Fruit fly (Drosophila melanogaster) whole organism, embryonic: ENCODE measurements around the gene CG13250.

Experiments used
- Bdp1 ChIP-seq: fragments of 200-800 bp; sonication (Bioruptor generic); optimal IDR thresholded peaks from 3 replicates; lab custom pipeline; 2016; ENCODE audit warnings: missing biosample characterization, missing genetic modification characterization
- CG1233 ChIP-seq: fragments of 200-800 bp; sonication (Bioruptor generic); optimal IDR thresholded peaks from 4 replicates; lab custom pipeline; 2018; ENCODE audit warnings: missing biosample characterization, mild to moderate bottlenecking, missing genetic modification characterization
- CG13424 ChIP-seq: fragments of 200-800 bp; sonication (Bioruptor generic); optimal IDR thresholded peaks from 2 replicates; lab custom pipeline; 2019; ENCODE audit warnings: missing biosample characterization, mild to moderate bottlenecking, missing genetic modification characterization, moderate library complexity
- CG14667 ChIP-seq: fragments of 200-800 bp; sonication (Bioruptor generic); IDR thresholded peaks from 2 replicates; pipeline ENCODE4 v1.3.6; 2022; ENCODE audit warnings: missing biosample characterization, missing genetic modification characterization
- CG15269 ChIP-seq: fragments of 200-800 bp; sonication (Bioruptor generic); optimal IDR thresholded peaks from 2 replicates; lab custom pipeline; 2018; ENCODE audit warnings: missing biosample characterization, mild to moderate bottlenecking, missing genetic modification characterization, moderate library complexity
- CG15696 ChIP-seq: fragments of 200-800 bp; sonication (Bioruptor generic); optimal IDR thresholded peaks from 2 replicates; lab custom pipeline; 2019; ENCODE audit warnings: missing biosample characterization, mild to moderate bottlenecking, missing genetic modification characterization, moderate library complexity
- CG1602 ChIP-seq: fragments of 200-800 bp; sonication (Bioruptor generic); optimal IDR thresholded peaks from 3 replicates; lab custom pipeline; 2016; ENCODE audit warnings: missing biosample characterization, missing genetic modification characterization
- CG16863 ChIP-seq: fragments of 200-800 bp; sonication (Bioruptor generic); optimal IDR thresholded peaks from 3 replicates; lab custom pipeline; 2016; ENCODE audit warnings: missing biosample characterization, missing genetic modification characterization
- CG17385 ChIP-seq: fragments of 200-800 bp; sonication (Bioruptor generic); optimal IDR thresholded peaks from 3 replicates; lab custom pipeline; 2018; ENCODE audit warnings: missing biosample characterization, mild to moderate bottlenecking, missing genetic modification characterization
- CG18599 ChIP-seq: fragments of 200-800 bp; sonication (Bioruptor generic); optimal IDR thresholded peaks from 3 replicates; lab custom pipeline; 2017; ENCODE audit warnings: missing biosample characterization, missing genetic modification characterization, mild to moderate bottlenecking, moderate library complexity, missing genetic modification reagents
- CG2199 ChIP-seq: fragments of 200-800 bp; sonication (Bioruptor generic); IDR thresholded peaks from 3 replicates; pipeline ENCODE4 v1.3.6; 2022; ENCODE audit warnings: missing biosample characterization, missing genetic modification characterization
- CG32532 ChIP-seq: fragments of 200-800 bp; sonication (Bioruptor generic); IDR thresholded peaks from 2 replicates; pipeline ENCODE4 v1.3.6; 2022; ENCODE audit warnings: missing biosample characterization, missing genetic modification characterization
- CG4282 ChIP-seq: fragments of 200-800 bp; sonication (Bioruptor generic); optimal IDR thresholded peaks from 2 replicates; lab custom pipeline; 2016; ENCODE audit warnings: missing biosample characterization, missing genetic modification characterization
- CG9609 ChIP-seq: fragments of 200-800 bp; sonication (Bioruptor generic); optimal IDR thresholded peaks from 3 replicates; lab custom pipeline; 2016; ENCODE audit warnings: missing biosample characterization, missing genetic modification characterization
- D19B ChIP-seq: fragments of 200-800 bp; sonication (Bioruptor generic); optimal IDR thresholded peaks from 2 replicates; lab custom pipeline; 2017; ENCODE audit warnings: missing biosample characterization, mild to moderate bottlenecking, missing genetic modification characterization
- HLHmδ ChIP-seq: fragments of 200-800 bp; sonication (Bioruptor generic); optimal IDR thresholded peaks from 2 replicates; lab custom pipeline; 2018; ENCODE audit warnings: missing biosample characterization, mild to moderate bottlenecking, missing genetic modification characterization, moderate library complexity
- Hmr ChIP-seq: fragments of 200-800 bp; sonication (Bioruptor generic); optimal IDR thresholded peaks from 3 replicates; lab custom pipeline; 2017; ENCODE audit warnings: mild to moderate bottlenecking, missing biosample characterization, missing genetic modification reagents, missing genetic modification characterization
- Kr ChIP-seq: fragments of 200-800 bp; sonication (Bioruptor generic); optimal IDR thresholded peaks from 2 replicates; lab custom pipeline; 2017; ENCODE audit warnings: missing biosample characterization, mild to moderate bottlenecking, missing genetic modification characterization
- NK7.1 ChIP-seq: fragments of 200-800 bp; sonication (Bioruptor generic); optimal IDR thresholded peaks from 3 replicates; lab custom pipeline; 2016; ENCODE audit warnings: missing biosample characterization, missing genetic modification characterization
- Nf-YC ChIP-seq: fragments of 200-800 bp; optimal IDR thresholded peaks from 3 replicates; lab custom pipeline; 2019; ENCODE audit warnings: missing biosample characterization, mild to moderate bottlenecking, missing genetic modification characterization, moderate library complexity
- Poxn ChIP-seq: fragments of 200-800 bp; sonication (Bioruptor generic); IDR thresholded peaks from 2 replicates; pipeline ENCODE4 v1.3.6; 2022; ENCODE audit warnings: missing biosample characterization, missing genetic modification characterization
- Ravus ChIP-seq: fragments of 200-800 bp; sonication (Bioruptor generic); IDR thresholded peaks from 2 replicates; pipeline ENCODE4 v1.3.6; 2022; ENCODE audit warnings: missing biosample characterization, missing genetic modification characterization
- Rfx ChIP-seq: fragments of 200-800 bp; sonication (Bioruptor generic); IDR thresholded peaks from 2 replicates; pipeline ENCODE4 v1.3.6; 2022; ENCODE audit warnings: missing biosample characterization, missing genetic modification characterization
- Side ChIP-seq: fragments of 200-800 bp; sonication (Bioruptor generic); optimal IDR thresholded peaks from 2 replicates; lab custom pipeline; 2016; ENCODE audit warnings: missing biosample characterization, missing genetic modification characterization
- Xrp1 ChIP-seq: fragments of 200-800 bp; sonication (Bioruptor generic); IDR thresholded peaks from 2 replicates; pipeline ENCODE4 v1.3.6; 2022; ENCODE audit warnings: missing biosample characterization, missing genetic modification characterization
- ap ChIP-seq: fragments of 200-800 bp; sonication (Bioruptor generic); IDR thresholded peaks from 2 replicates; pipeline ENCODE4 v1.3.6; 2022; ENCODE audit warnings: missing biosample characterization, missing genetic modification characterization
- br ChIP-seq: fragments of >200 bp; optimal IDR thresholded peaks from 2 replicates; lab custom pipeline; 2017
- chm ChIP-seq: fragments of 200-800 bp; sonication (Bioruptor generic); IDR thresholded peaks from 2 replicates; pipeline ENCODE4 v1.3.6; 2022; ENCODE audit warnings: missing biosample characterization, missing genetic modification characterization
- corto ChIP-seq: fragments of 200-800 bp; sonication (Bioruptor generic); optimal IDR thresholded peaks from 2 replicates; lab custom pipeline; 2016; ENCODE audit warnings: missing biosample characterization, mild to moderate bottlenecking, missing genetic modification characterization, moderate library complexity
- ems ChIP-seq: fragments of 200-800 bp; sonication (Bioruptor generic); optimal IDR thresholded peaks from 3 replicates; lab custom pipeline; 2016; ENCODE audit warnings: missing biosample characterization, missing genetic modification characterization
- ewg ChIP-seq: fragments of 200-800 bp; sonication (Bioruptor generic); optimal IDR thresholded peaks from 3 replicates; lab custom pipeline; 2017; ENCODE audit warnings: mild to moderate bottlenecking, missing biosample characterization, missing genetic modification reagents, missing genetic modification characterization
- fd102C ChIP-seq: fragments of 200-800 bp; sonication (Bioruptor generic); optimal IDR thresholded peaks from 2 replicates; lab custom pipeline; 2018; ENCODE audit warnings: missing biosample characterization, mild to moderate bottlenecking, missing genetic modification characterization, moderate library complexity
- gcm ChIP-seq: fragments of 200-800 bp; sonication (Bioruptor generic); optimal IDR thresholded peaks from 2 replicates; lab custom pipeline; 2019; ENCODE audit warnings: missing biosample characterization, mild to moderate bottlenecking, missing genetic modification characterization, moderate library complexity
- hkb ChIP-seq, 2 experiments: fragments of 200-800 bp in 1 of 2; fragments of >200 bp in 1 of 2; sonication (Bioruptor generic) in 1 of 2; IDR thresholded peaks in 1 of 2; optimal IDR thresholded peaks in 1 of 2; 2 replicates each; pipeline versions ENCODE4 v1.3.6 to Lab custom; 2017 to 2022; ENCODE audit warnings: missing biosample characterization in 1 of 2, missing genetic modification characterization in 1 of 2
- lab ChIP-seq: fragments of 200-800 bp; sonication (Bioruptor generic); optimal IDR thresholded peaks from 3 replicates; lab custom pipeline; 2017; ENCODE audit warnings: missing biosample characterization, missing genetic modification characterization, mild to moderate bottlenecking, moderate library complexity, missing genetic modification reagents
- lola ChIP-seq, 3 experiments: fragments of >200 bp in 2 of 3; fragments of 200-800 bp in 1 of 3; sonication (Bioruptor generic) in 1 of 3; optimal IDR thresholded peaks; 2 replicates each; lab custom pipeline; 2017 to 2019; ENCODE audit warnings: missing biosample characterization in 3 of 3, missing genetic modification characterization in 3 of 3, mild to moderate bottlenecking in 1 of 3, moderate library complexity in 1 of 3
- lov ChIP-seq, 2 experiments: fragments of 200-800 bp in 1 of 2; fragments of >200 bp in 1 of 2; sonication (Bioruptor generic) in 1 of 2; IDR thresholded peaks in 1 of 2; optimal IDR thresholded peaks in 1 of 2; 2 replicates in 1 of 2; 3 replicates in 1 of 2; pipeline versions ENCODE4 v1.3.6 to Lab custom; 2017 to 2022; ENCODE audit warnings: missing biosample characterization in 1 of 2, missing genetic modification characterization in 1 of 2
- nerfin-1 ChIP-seq: fragments of 200-800 bp; sonication (Bioruptor generic); optimal IDR thresholded peaks from 3 replicates; lab custom pipeline; 2019; ENCODE audit warnings: missing biosample characterization, mild to moderate bottlenecking, missing genetic modification characterization, moderate library complexity
- nerfin-2 ChIP-seq: fragments of 200-800 bp; sonication (Bioruptor generic); IDR thresholded peaks from 2 replicates; pipeline ENCODE4 v1.3.6; 2022; ENCODE audit warnings: missing biosample characterization, missing genetic modification characterization; ENCODE audit not compliant: partially characterized antibody
- pan ChIP-seq, 4 experiments: fragments of >200 bp in 3 of 4; fragments of 200-800 bp in 1 of 4; sonication (Bioruptor generic) in 1 of 4; optimal IDR thresholded peaks in 3 of 4; IDR thresholded peaks in 1 of 4; 2 replicates each; pipeline versions ENCODE4 v1.3.6 to Lab custom; 2017 to 2022; ENCODE audit warnings: missing biosample characterization in 2 of 4, missing genetic modification characterization in 2 of 4, mixed read lengths in 1 of 4
- pb ChIP-seq: fragments of 200-800 bp; sonication (Bioruptor generic); optimal IDR thresholded peaks from 3 replicates; lab custom pipeline; 2016; ENCODE audit warnings: missing biosample characterization, missing genetic modification characterization
- pho ChIP-seq: fragments of 200-800 bp; sonication (Bioruptor generic); optimal IDR thresholded peaks from 2 replicates; lab custom pipeline; 2016; ENCODE audit warnings: missing biosample characterization, missing genetic modification characterization
- psq ChIP-seq: fragments of 200-800 bp; sonication (Bioruptor generic); optimal IDR thresholded peaks from 2 replicates; lab custom pipeline; 2017; ENCODE audit warnings: missing biosample characterization, missing genetic modification characterization
- ro ChIP-seq: fragments of 200-800 bp; sonication (Bioruptor generic); IDR thresholded peaks from 2 replicates; pipeline ENCODE4 v1.3.6; 2022; ENCODE audit warnings: missing biosample characterization, missing genetic modification characterization
- schlank ChIP-seq: fragments of 200-800 bp; sonication (Bioruptor generic); optimal IDR thresholded peaks from 2 replicates; lab custom pipeline; 2018; ENCODE audit warnings: missing biosample characterization, mild to moderate bottlenecking, missing genetic modification characterization
- sna ChIP-seq: fragments of 200-800 bp; sonication (Bioruptor generic); IDR thresholded peaks from 2 replicates; pipeline ENCODE4 v1.3.6; 2022; ENCODE audit warnings: missing biosample characterization, missing genetic modification characterization; ENCODE audit not compliant: partially characterized antibody
- vnd ChIP-seq: fragments of 200-800 bp; sonication (Bioruptor generic); IDR thresholded peaks from 3 replicates; pipeline ENCODE4 v1.3.6; 2022; ENCODE audit warnings: missing biosample characterization, missing genetic modification characterization; ENCODE audit not compliant: partially characterized antibody

Gene CG13250

dm6 chr3L:20497124-20497996 is 36.1 kb upstream of the CG13250 start, which contains the start of gene CG32425 (continued):
- no peak for TF ChIP-seq pho (GFP tag; lab: Kevin White, UChicago)
- TF ChIP-seq lab (GFP tag; lab: Kevin White, UChicago): peak; percentile 39
- TF ChIP-seq Poxn: no peak
- TF ChIP-seq CG9609 (GFP tag; lab: Kevin White, UChicago): no peak
- TF ChIP-seq pb: no peak
- peak; percentile 5 for TF ChIP-seq CG18599
- TF ChIP-seq CG15696 (tag; lab: Kevin White, UChicago): no peak
- TF ChIP-seq NK7.1 (GFP tag; lab: Kevin White, UChicago): no peak
- TF ChIP-seq br: no peak
- TF ChIP-seq nerfin-2: no peak
- no peak for TF ChIP-seq CG16863 (GFP tag; lab: Kevin White, UChicago)
- no peak for TF ChIP-seq ems (GFP tag; lab: Kevin White, UChicago)
- TF ChIP-seq pan (optimal IDR thresholded peaks at IDR 0.05; lab: Kevin White, UChicago): no peak
- no peak for TF ChIP-seq pan (GFP tag; optimal IDR thresholded peaks at IDR 0.05 in 1 of 2, IDR thresholded peaks at IDR 0.05 in 1 of 2)
- TF ChIP-seq hkb (optimal IDR thresholded peaks at IDR 0.05; lab: Kevin White, UChicago): no peak
- TF ChIP-seq hkb (GFP tag; IDR thresholded peaks at IDR 0.05; lab: Robert Waterston, UW): no peak
- no peak for TF ChIP-seq ap (GFP tag; lab: Robert Waterston, UW)
- no peak for TF ChIP-seq CG2199 (GFP tag; lab: Robert Waterston, UW)
- no peak for TF ChIP-seq chm
- no peak for TF ChIP-seq corto (GFP tag; lab: Kevin White, UChicago)
- peak; percentile 14; the same call in 1 of the 2 replicates for TF ChIP-seq Xrp1 (GFP tag; lab: Robert Waterston, UW)
- TF ChIP-seq Nf-YC (tag; lab: Kevin White, UChicago): peak; percentile 25
- no peak for TF ChIP-seq lov (optimal IDR thresholded peaks at IDR 0.05; lab: Kevin White, UChicago)
- no peak for TF ChIP-seq lov (GFP tag; IDR thresholded peaks at IDR 0.05; lab: Robert Waterston, UW)
- TF ChIP-seq ewg (GFP tag; lab: Kevin White, UChicago): no peak
- peak; percentile 8 for TF ChIP-seq nerfin-1 (tag; lab: Kevin White, UChicago)
- peak; percentile 75 for TF ChIP-seq CG17385
- no peak for TF ChIP-seq psq (GFP tag; lab: Kevin White, UChicago)
- TF ChIP-seq Rfx (GFP tag; lab: Robert Waterston, UW): peak; percentile 36; the same call in 1 of the 2 replicates
- TF ChIP-seq D19B (GFP tag; lab: Kevin White, UChicago): no peak
- TF ChIP-seq vnd (GFP tag; lab: Robert Waterston, UW): no peak
- TF ChIP-seq HLHmδ (GFP tag; lab: Kevin White, UChicago): no peak
- no peak for TF ChIP-seq gcm (GFP tag; lab: Kevin White, UChicago)
- no peak for TF ChIP-seq fd102C (GFP tag; lab: Kevin White, UChicago)
- TF ChIP-seq CG1233 (GFP tag; lab: Kevin White, UChicago): no peak
- TF ChIP-seq schlank (tag; lab: Kevin White, UChicago): no peak
- TF ChIP-seq CG1602 (GFP tag; lab: Kevin White, UChicago): no peak
- TF ChIP-seq Kr (GFP tag; lab: Kevin White, UChicago): no peak
- no peak for TF ChIP-seq Side (GFP tag; lab: Kevin White, UChicago)
- no peak for TF ChIP-seq Ravus (GFP tag; lab: Robert Waterston, UW)
- TF ChIP-seq CG13424: no peak
- TF ChIP-seq CG4282 (GFP tag; lab: Kevin White, UChicago): no peak
- no peak for TF ChIP-seq Bdp1
- no peak for TF ChIP-seq CG32532
- no peak for TF ChIP-seq ro (GFP tag; lab: Robert Waterston, UW)
- no peak for TF ChIP-seq sna (GFP tag; lab: Robert Waterston, UW)
- TF ChIP-seq CG14667 (GFP tag; lab: Robert Waterston, UW): no peak
- peak; percentile 25 for TF ChIP-seq Hmr (GFP tag; lab: Kevin White, UChicago)
- peak; percentile 21 for TF ChIP-seq CG15269 (tag; lab: Kevin White, UChicago)
- TF ChIP-seq lola (GFP tag; optimal IDR thresholded peaks at IDR 0.05; lab: Kevin White, UChicago): no peak
